Worm (Caenorhabditis elegans) whole organism, young adult: ENCODE measurements around the gene sfxn-1.1.

Experiments used
- B0019.2 ChIP-seq: fragments of 200-800 bp; sonication (Bioruptor generic); conservative IDR thresholded peaks from 2 replicates; pipeline ENCODE4 v1.3.6; 2022; ENCODE audit warnings: missing genetic modification reagents, missing genetic modification characterization, missing compliant biosample characterization
- F37B4.10 ChIP-seq: fragments of 200-800 bp; sonication (Bioruptor generic); IDR thresholded peaks from 2 replicates; pipeline ENCODE4 v1.3.6; 2022; ENCODE audit warnings: missing genetic modification characterization, missing compliant biosample characterization
- F49E8.2 ChIP-seq: sonication (generic microtip); optimal IDR thresholded peaks from 3 replicates; lab custom pipeline; 2017; ENCODE audit warnings: missing genetic modification characterization, mild to moderate bottlenecking, missing compliant biosample characterization, antibody characterized with exemption, moderate library complexity; ENCODE audit not compliant: insufficient read depth
- T07F8.4 ChIP-seq: sonication (generic microtip); optimal IDR thresholded peaks from 2 replicates; lab custom pipeline; 2016; ENCODE audit warnings: mild to moderate bottlenecking, missing genetic modification characterization, moderate library complexity, missing compliant biosample characterization
- T26A5.8 ChIP-seq: sonication (generic microtip); optimal IDR thresholded peaks from 2 replicates; lab custom pipeline; 2016; ENCODE audit warnings: missing genetic modification characterization, missing compliant biosample characterization
- Y53G8AR.9 ChIP-seq: fragments of 200-800 bp; sonication (Bioruptor generic); conservative IDR thresholded peaks from 2 replicates; pipeline ENCODE4 v1.3.6; 2022; ENCODE audit warnings: missing genetic modification reagents, missing genetic modification characterization, missing compliant biosample characterization
- Y56A3A.18 ChIP-seq: fragments of 200-800 bp; sonication (Bioruptor generic); IDR thresholded peaks from 2 replicates; pipeline ENCODE4 v1.3.6; 2022; ENCODE audit warnings: missing genetic modification reagents, missing genetic modification characterization, missing compliant biosample characterization
- ZK185.1 ChIP-seq: sonication (generic microtip); optimal IDR thresholded peaks from 2 replicates; lab custom pipeline; 2016; ENCODE audit warnings: mild to moderate bottlenecking, missing genetic modification characterization, missing compliant biosample characterization; ENCODE audit not compliant: poor library complexity, severe bottlenecking
- aptf-3 ChIP-seq: fragments of 200-800 bp; sonication (Bioruptor generic); IDR thresholded peaks from 2 replicates; pipeline ENCODE4 v1.3.6; 2022; ENCODE audit warnings: missing genetic modification characterization, missing compliant biosample characterization
- athp-1 ChIP-seq: sonication (generic microtip); optimal IDR thresholded peaks from 2 replicates; lab custom pipeline; 2017; ENCODE audit warnings: mild to moderate bottlenecking, missing genetic modification characterization, missing compliant biosample characterization
- attf-5 ChIP-seq: fragments of 200-800 bp; sonication (Bioruptor generic); optimal IDR thresholded peaks from 2 replicates; lab custom pipeline; 2018; ENCODE audit warnings: mild to moderate bottlenecking, missing genetic modification characterization, missing compliant biosample characterization
- bed-1 ChIP-seq: fragments of 200-800 bp; sonication (Bioruptor generic); IDR thresholded peaks from 2 replicates; pipeline ENCODE4 v1.3.6; 2022; ENCODE audit warnings: missing genetic modification reagents, missing genetic modification characterization, missing compliant biosample characterization
- bed-2 ChIP-seq: fragments of 200-800 bp; sonication (Bioruptor generic); IDR thresholded peaks from 2 replicates; pipeline ENCODE4 v1.3.6; 2022; ENCODE audit warnings: missing genetic modification reagents, missing genetic modification characterization, missing compliant biosample characterization
- cebp-1 ChIP-seq, 2 experiments: fragments of 200-800 bp in 1 of 2; sonication (Bioruptor generic) in 1 of 2; sonication (generic microtip) in 1 of 2; IDR thresholded peaks in 1 of 2; optimal IDR thresholded peaks in 1 of 2; 2 replicates each; pipeline versions ENCODE4 v1.3.6 to Lab custom; 2017 to 2022; ENCODE audit warnings: missing compliant biosample characterization in 2 of 2, missing genetic modification characterization in 2 of 2, mild to moderate bottlenecking in 1 of 2, missing genetic modification reagents in 1 of 2, moderate library complexity in 1 of 2
- ceh-27 ChIP-seq: fragments of 200-800 bp; sonication (Bioruptor generic); optimal IDR thresholded peaks from 2 replicates; lab custom pipeline; 2018; ENCODE audit warnings: mild to moderate bottlenecking, missing genetic modification characterization, moderate library complexity, missing compliant biosample characterization
- ceh-79 ChIP-seq: sonication (generic microtip); optimal IDR thresholded peaks from 2 replicates; lab custom pipeline; 2017; ENCODE audit warnings: mild to moderate bottlenecking, missing genetic modification characterization, missing compliant biosample characterization
- chd-7 ChIP-seq: sonication (generic microtip); optimal IDR thresholded peaks from 2 replicates; lab custom pipeline; 2016; ENCODE audit warnings: mild to moderate bottlenecking, missing genetic modification characterization, moderate library complexity, missing compliant biosample characterization
- dpff-1 ChIP-seq: sonication (generic microtip); optimal IDR thresholded peaks from 2 replicates; lab custom pipeline; 2017; ENCODE audit warnings: mild to moderate bottlenecking, missing genetic modification characterization, missing compliant biosample characterization
- egl-44 ChIP-seq: fragments of 200-800 bp; sonication (Bioruptor generic); IDR thresholded peaks from 2 replicates; pipeline ENCODE4 v1.3.6; 2022; ENCODE audit warnings: missing genetic modification reagents, missing genetic modification characterization, missing compliant biosample characterization
- egrh-3 ChIP-seq: fragments of 200-800 bp; sonication (Bioruptor generic); IDR thresholded peaks from 2 replicates; pipeline ENCODE4 v1.3.6; 2022; ENCODE audit warnings: missing genetic modification reagents, missing genetic modification characterization, missing compliant biosample characterization
- ekl-4 ChIP-seq: fragments of 200-800 bp; sonication (Bioruptor generic); IDR thresholded peaks from 2 replicates; pipeline ENCODE4 v1.3.6; 2022; ENCODE audit warnings: missing genetic modification reagents, missing genetic modification characterization, missing compliant biosample characterization
- him-1 ChIP-seq: sonication (generic microtip); optimal IDR thresholded peaks from 2 replicates; lab custom pipeline; 2016; ENCODE audit warnings: missing genotype, missing genetic modification reagents, missing genetic modification characterization, missing compliant biosample characterization
- hlh-26 ChIP-seq: fragments of 200-800 bp; sonication (Bioruptor generic); conservative IDR thresholded peaks from 2 replicates; pipeline ENCODE4 v1.3.6; 2022; ENCODE audit warnings: missing genetic modification reagents, missing genetic modification characterization, missing compliant biosample characterization
- hmg-1.2 ChIP-seq: fragments of 200-800 bp; sonication (Bioruptor generic); IDR thresholded peaks from 2 replicates; pipeline ENCODE4 v1.3.6; 2022; ENCODE audit warnings: missing genetic modification reagents, missing genetic modification characterization, missing compliant biosample characterization
- hrde-1 ChIP-seq: sonication (generic microtip); optimal IDR thresholded peaks from 2 replicates; lab custom pipeline; 2016; ENCODE audit warnings: missing genetic modification characterization, mild to moderate bottlenecking, missing compliant biosample characterization, moderate library complexity, missing genotype, missing genetic modification reagents, borderline replicate concordance
- hsf-1 ChIP-seq: fragments of 200-800 bp; sonication (Bioruptor generic); IDR thresholded peaks from 2 replicates; pipeline ENCODE4 v1.3.6; 2022; ENCODE audit warnings: missing genetic modification reagents, missing genetic modification characterization, missing compliant biosample characterization
- let-526 ChIP-seq: fragments of 200-800 bp; sonication (Bioruptor generic); IDR thresholded peaks from 2 replicates; pipeline ENCODE4 v1.3.6; 2022; ENCODE audit warnings: missing genetic modification reagents, missing genetic modification characterization, missing compliant biosample characterization
- lin-40 ChIP-seq: sonication (generic microtip); optimal IDR thresholded peaks from 2 replicates; lab custom pipeline; 2016; ENCODE audit warnings: missing genetic modification characterization, mild to moderate bottlenecking, missing compliant biosample characterization, missing genotype, missing genetic modification reagents
- madf-10 ChIP-seq: sonication (generic microtip); optimal IDR thresholded peaks from 2 replicates; lab custom pipeline; 2016; ENCODE audit warnings: mild to moderate bottlenecking, missing genetic modification characterization, missing compliant biosample characterization
- madf-3 ChIP-seq: fragments of 200-800 bp; sonication (Bioruptor generic); IDR thresholded peaks from 2 replicates; pipeline ENCODE4 v1.3.6; 2022; ENCODE audit warnings: missing genetic modification reagents, missing genetic modification characterization, missing compliant biosample characterization
- mcd-1 ChIP-seq: fragments of 200-800 bp; sonication (Bioruptor generic); IDR thresholded peaks from 2 replicates; pipeline ENCODE4 v1.3.6; 2022; ENCODE audit warnings: missing genetic modification reagents, missing genetic modification characterization, missing compliant biosample characterization
- nhr-179 ChIP-seq: sonication (generic microtip); optimal IDR thresholded peaks from 2 replicates; lab custom pipeline; 2016; ENCODE audit warnings: mild to moderate bottlenecking, missing genetic modification characterization, missing compliant biosample characterization
- nhr-27 ChIP-seq: fragments of 200-800 bp; sonication (Bioruptor generic); optimal IDR thresholded peaks from 2 replicates; lab custom pipeline; 2018; ENCODE audit warnings: mild to moderate bottlenecking, missing genetic modification characterization, moderate library complexity, missing compliant biosample characterization
- nhr-80 ChIP-seq: sonication (generic microtip); optimal IDR thresholded peaks from 2 replicates; lab custom pipeline; 2016; ENCODE audit warnings: missing genetic modification characterization, missing compliant biosample characterization
- pha-4 ChIP-seq: fragments of 150-350 bp; sonication (generic microtip); optimal IDR thresholded peaks from 2 replicates; lab custom pipeline; 2014; ENCODE audit warnings: missing biosample characterization, missing genetic modification reagents, missing genetic modification characterization
- rpc-1 ChIP-seq, 2 experiments: fragments of 150-350 bp in 1 of 2; sonication (generic microtip) in 1 of 2; optimal IDR thresholded peaks; 2 replicates each; lab custom pipeline; 2014 to 2018; ENCODE audit warnings: missing biosample characterization in 1 of 2, missing genetic modification characterization in 1 of 2, missing genetic modification reagents in 1 of 2, missing genotype in 1 of 2
- somi-1 ChIP-seq: fragments of 200-800 bp; sonication (Bioruptor generic); optimal IDR thresholded peaks from 2 replicates; lab custom pipeline; 2018; ENCODE audit warnings: mild to moderate bottlenecking, missing genetic modification characterization, missing compliant biosample characterization
- sptf-2 ChIP-seq: fragments of 200-800 bp; sonication (Bioruptor generic); optimal IDR thresholded peaks from 2 replicates; lab custom pipeline; 2018; ENCODE audit warnings: mild to moderate bottlenecking, missing genetic modification characterization, missing compliant biosample characterization
- zfh-2 ChIP-seq: fragments of 200-800 bp; sonication (Bioruptor generic); conservative IDR thresholded peaks from 2 replicates; pipeline ENCODE4 v1.3.6; 2022; ENCODE audit warnings: missing genetic modification reagents, missing genetic modification characterization, missing compliant biosample characterization
- ztf-18 ChIP-seq: sonication (generic microtip); optimal IDR thresholded peaks from 2 replicates; lab custom pipeline; 2016; ENCODE audit warnings: missing genotype, mild to moderate bottlenecking, missing genetic modification characterization, missing compliant biosample characterization
- ztf-25 ChIP-seq: fragments of 200-800 bp; sonication (Bioruptor generic); IDR thresholded peaks from 2 replicates; pipeline ENCODE4 v1.3.6; 2022; ENCODE audit warnings: missing genetic modification reagents, missing genetic modification characterization, missing compliant biosample characterization
- ztf-26 ChIP-seq: sonication (generic microtip); optimal IDR thresholded peaks from 2 replicates; lab custom pipeline; 2017; ENCODE audit warnings: missing genetic modification characterization, missing compliant biosample characterization
- ztf-3 ChIP-seq: fragments of 200-800 bp; sonication (Bioruptor generic); optimal IDR thresholded peaks from 2 replicates; lab custom pipeline; 2018; ENCODE audit warnings: mild to moderate bottlenecking, missing genetic modification characterization, missing compliant biosample characterization

sfxn-1.1 gene

ce11 chrII:9550718-9551117 lies 32.0 kb upstream of the sfxn-1.1 start, which contains the start of gene sra-6:
Gene sra-6, minus strand, starts transcription at chrII:9550818.
- TF ChIP-seq somi-1 (no peak), B0019.2 (no peak), nhr-80 (tag; lab: Kevin White, UChicago) (no peak), dpff-1 (tag; lab: Kevin White, UChicago) (no peak), madf-10 (tag; lab: Kevin White, UChicago) (no peak)

- TF ChIP-seq ztf-3 (GFP tag; lab: Kevin White, UChicago) (no peak), sptf-2 (GFP tag; lab: Kevin White, UChicago) (no peak), egrh-3 (GFP tag; lab: Robert Waterston, UW) (no peak), let-526 (GFP tag; lab: Robert Waterston, UW) (no peak), attf-5 (GFP tag; lab: Kevin White, UChicago) (no peak), ztf-25 (GFP tag; lab: Robert Waterston, UW) (no peak), ceh-79 (tag; lab: Kevin White, UChicago) (no peak), Y53G8AR.9 (GFP tag; lab: Robert Waterston, UW) (no peak), T07F8.4 (no peak), rpc-1 (optimal IDR thresholded peaks at IDR 0.05; lab: Kevin White, UChicago) (no peak), rpc-1 (tag; optimal IDR thresholded peaks at IDR 0.05; lab: Kevin White, UChicago) (no peak), zfh-2 (GFP tag; lab: Robert Waterston, UW) (no peak), madf-3 (GFP tag; lab: Robert Waterston, UW) (no peak), ztf-18 (tag; lab: Kevin White, UChicago) (no peak), ekl-4 (GFP tag; lab: Robert Waterston, UW) (no peak), mcd-1 (GFP tag; lab: Robert Waterston, UW) (no peak)
- TF ChIP-seq, all 124 proteins: peak for 0
Measured at ce11 chrII:9544386-9544785, 25.7 kb upstream of the sfxn-1.1 start, which contains the start of gene sra-7. Gene sra-7, plus strand, starts transcription at chrII:9544686.

- TF ChIP-seq egrh-3 (GFP tag; lab: Robert Waterston, UW) (no peak), ztf-25 (GFP tag; lab: Robert Waterston, UW) (no peak), lin-40 (no peak), nhr-179 (tag; lab: Kevin White, UChicago) (no peak), egl-44 (no peak), B0019.2 (no peak), ZK185.1 (tag; lab: Kevin White, UChicago) (no peak), nhr-27 (tag; lab: Kevin White, UChicago) (no peak), ceh-79 (tag; lab: Kevin White, UChicago) (no peak), Y56A3A.18 (no peak), F49E8.2 (tag; lab: Kevin White, UChicago) (no peak), ceh-27 (GFP tag; lab: Kevin White, UChicago) (no peak), hmg-1.2 (GFP tag; lab: Robert Waterston, UW) (no peak), hlh-26 (GFP tag; lab: Robert Waterston, UW) (no peak)
- TF ChIP-seq, all 124 proteins: peak for 0
Measured at ce11 chrII:9542785-9543184, 24.1 kb upstream of the sfxn-1.1 start, which contains the start of gene sra-4. Gene sra-4, minus strand, starts transcription at chrII:9542885.

- TF ChIP-seq ekl-4 (GFP tag; lab: Robert Waterston, UW) = no peak
- TF ChIP-seq him-1 (tag; lab: Kevin White, UChicago) = no peak
- no peak for TF ChIP-seq ztf-26 (tag; lab: Kevin White, UChicago)
- TF ChIP-seq athp-1 (tag; lab: Kevin White, UChicago) = no peak
- TF ChIP-seq cebp-1 (GFP tag; IDR thresholded peaks at IDR 0.05; lab: Robert Waterston, UW) = no peak
- no peak for TF ChIP-seq cebp-1 (tag; optimal IDR thresholded peaks at IDR 0.05; lab: Kevin White, UChicago)
- TF ChIP-seq nhr-27 (tag; lab: Kevin White, UChicago) = no peak
- no peak for TF ChIP-seq T26A5.8 (tag; lab: Kevin White, UChicago)
- no peak for TF ChIP-seq hsf-1 (GFP tag; lab: Robert Waterston, UW)
- TF ChIP-seq hrde-1 (tag; lab: Kevin White, UChicago) = no peak
- no peak for TF ChIP-seq aptf-3 (GFP tag; lab: Robert Waterston, UW)
- TF ChIP-seq F37B4.10 (GFP tag; lab: Robert Waterston, UW) = no peak
- no peak for TF ChIP-seq bed-1
- TF ChIP-seq bed-2 (GFP tag; lab: Robert Waterston, UW) = no peak
- TF ChIP-seq pha-4 = no peak
- TF ChIP-seq chd-7 (tag; lab: Kevin White, UChicago) = no peak
Measured at ce11 chrII:9540723-9541122, 22.0 kb upstream of the sfxn-1.1 start, which contains the start of gene sra-3. Gene sra-3, minus strand, starts transcription at chrII:9540823.
